Fruit fly (Drosophila melanogaster): ENCODE measurements around the gene Qtzl.

Gene Qtzl

dm6 chr2L:12044613-12045350, 49.2 kb downstream of the Qtzl start, which contains the start of gene CG6785 (continued):
- TF ChIP-seq ems (GFP tag; optimal IDR thresholded peaks at IDR 0.05), result peak; percentile 73
- peak; percentile 67 for TF ChIP-seq NfI (GFP tag; optimal IDR thresholded peaks at IDR 0.05)
- peak; percentile 92 for TF ChIP-seq bab2 (GFP tag; optimal IDR thresholded peaks at IDR 0.05)
- peak; percentile 69 for TF ChIP-seq CG8281 (tag; optimal IDR thresholded peaks at IDR 0.05)
- peak; percentile 20; the same call in 1 of the 2 replicates for TF ChIP-seq CG6689 (GFP tag; IDR thresholded peaks at IDR 0.05)
- peak; percentile 2 for TF ChIP-seq ind (GFP tag; optimal IDR thresholded peaks at IDR 0.05)
- peak; percentile 88 for TF ChIP-seq CG18619 (GFP tag; optimal IDR thresholded peaks at IDR 0.05)
- TF ChIP-seq CG10654 (GFP tag; optimal IDR thresholded peaks at IDR 0.05), result peak; percentile 72
- 0 out of 2 replicates have a peak, but pooled peaks have one; percentile 14 for TF ChIP-seq CG10366 (GFP tag; IDR thresholded peaks at IDR 0.05)
- peak; percentile 28 for TF ChIP-seq luna (GFP tag; optimal IDR thresholded peaks at IDR 0.05)
- peak; percentile 31 for TF ChIP-seq vfl (GFP tag; optimal IDR thresholded peaks at IDR 0.05)
- no peak for TF ChIP-seq CG6175 (GFP tag; IDR thresholded peaks at IDR 0.05)
- TF ChIP-seq Ets97D (GFP tag; optimal IDR thresholded peaks at IDR 0.05), result peak; percentile 65
- no peak for TF ChIP-seq hbn (GFP tag; IDR thresholded peaks at IDR 0.05; ENCODE audit: partially characterized antibody)
- TF ChIP-seq exex (tag; optimal IDR thresholded peaks at IDR 0.05), result peak; percentile 70
- TF ChIP-seq psq (GFP tag; optimal IDR thresholded peaks at IDR 0.05), result peak; percentile 58
- TF ChIP-seq ERR (GFP tag; optimal IDR thresholded peaks at IDR 0.05), result peak; percentile 74
- peak; percentile 85 for TF ChIP-seq p53 (GFP tag; optimal IDR thresholded peaks at IDR 0.05)
- TF ChIP-seq CG16813 (GFP tag; IDR thresholded peaks at IDR 0.05; ENCODE audit: partially characterized antibody), result no peak
- peak; percentile 68; the same call in 1 of the 2 replicates for TF ChIP-seq CG5953 (GFP tag; IDR thresholded peaks at IDR 0.05)
- TF ChIP-seq CG18764 (GFP tag; optimal IDR thresholded peaks at IDR 0.05), result peak; percentile 87
- TF ChIP-seq CG2889 (GFP tag; IDR thresholded peaks at IDR 0.05), result no peak
- TF ChIP-seq tio (GFP tag; optimal IDR thresholded peaks at IDR 0.05), result no peak
- TF ChIP-seq CG1832 (GFP tag; optimal IDR thresholded peaks at IDR 0.05), result no peak
- peak; percentile 86 for TF ChIP-seq salm (tag; optimal IDR thresholded peaks at IDR 0.05)
- TF ChIP-seq MTF-1 (GFP tag; optimal IDR thresholded peaks at IDR 0.05; ENCODE audit: borderline replicate concordance), result peak; percentile 92
- TF ChIP-seq Max (GFP tag; optimal IDR thresholded peaks at IDR 0.05), result peak; percentile 56
- peak; percentile 69 for TF ChIP-seq corto (GFP tag; optimal IDR thresholded peaks at IDR 0.05)
- TF ChIP-seq CG13624 (GFP tag; optimal IDR thresholded peaks at IDR 0.05), result peak; percentile 94
- TF ChIP-seq inv (GFP tag; IDR thresholded peaks at IDR 0.05; ENCODE audit: partially characterized antibody), result no peak
- TF ChIP-seq CG4617 (GFP tag; optimal IDR thresholded peaks at IDR 0.05; ENCODE audit: borderline replicate concordance), result peak; percentile 49
- TF ChIP-seq wor (GFP tag; IDR thresholded peaks at IDR 0.05), result no peak
- TF ChIP-seq esg (GFP tag; conservative IDR thresholded peaks at IDR 0.05), result no peak
- no peak for TF ChIP-seq Scr (GFP tag; IDR thresholded peaks at IDR 0.05; ENCODE audit: partially characterized antibody)
- no peak for TF ChIP-seq CG32767 (GFP tag; IDR thresholded peaks at IDR 0.05)
- peak; percentile 7; the same call in 1 of the 2 replicates for TF ChIP-seq MBD-R2 (GFP tag; IDR thresholded peaks at IDR 0.05)
- TF ChIP-seq ab (GFP tag; optimal IDR thresholded peaks at IDR 0.05), result no peak
- TF ChIP-seq dpn (GFP tag; optimal IDR thresholded peaks at IDR 0.05), result peak; percentile 70 to 80
- peak; percentile 76 for TF ChIP-seq Atf3 (GFP tag; optimal IDR thresholded peaks at IDR 0.05)
- TF ChIP-seq CG3065 (GFP tag; optimal IDR thresholded peaks at IDR 0.05), result peak; percentile 50
- TF ChIP-seq zen (tag; optimal IDR thresholded peaks at IDR 0.05), result peak; percentile 9
- peak; percentile 76 for TF ChIP-seq CG3281 (GFP tag; optimal IDR thresholded peaks at IDR 0.05)
- peak; percentile 1 for TF ChIP-seq gfzf (GFP tag; optimal IDR thresholded peaks at IDR 0.05)
- TF ChIP-seq CG14441 (GFP tag; IDR thresholded peaks at IDR 0.05), result peak; percentile 28; the same call in 1 of the 2 replicates
- no peak for TF ChIP-seq CG6791 (GFP tag; IDR thresholded peaks at IDR 0.05; ENCODE audit: partially characterized antibody)
- peak; percentile 63; the same call in 2 of the 3 replicates for TF ChIP-seq CG17361 (GFP tag; IDR thresholded peaks at IDR 0.05)
- peak; percentile 63 for TF ChIP-seq CG18011 (GFP tag; optimal IDR thresholded peaks at IDR 0.05)
- no peak for TF ChIP-seq Rx (GFP tag; IDR thresholded peaks at IDR 0.05)
- TF ChIP-seq kni (GFP tag; optimal IDR thresholded peaks at IDR 0.05), result peak; percentile 86

All from whole organism, embryonic.